Worm (Caenorhabditis elegans) whole organism, mixed stage, embryonic: Measurements from ENCODE around the gene egl-5.

Source experiments
- M03D4.4 ChIP-seq: sonication (generic microtip); optimal IDR thresholded peaks from 2 replicates; lab custom pipeline; 2017; ENCODE audit warnings: mild to moderate bottlenecking, missing genetic modification characterization, missing compliant biosample characterization
- bed-3 ChIP-seq: fragments of 200-800 bp; sonication (Bioruptor generic); optimal IDR thresholded peaks from 3 replicates; lab custom pipeline; 2018; ENCODE audit warnings: mild to moderate bottlenecking, missing genetic modification characterization, moderate library complexity, missing compliant biosample characterization
- blmp-1 ChIP-seq: fragments of 150-350 bp; optimal IDR thresholded peaks from 2 replicates; lab custom pipeline; 2014; ENCODE audit warnings: missing biosample characterization, missing genetic modification characterization
- ceh-39 ChIP-seq: fragments of 150-350 bp; optimal IDR thresholded peaks from 2 replicates; lab custom pipeline; 2014; ENCODE audit warnings: missing biosample characterization, missing genetic modification characterization
- ceh-43 ChIP-seq: fragments of 200-800 bp; sonication (Bioruptor generic); optimal IDR thresholded peaks from 2 replicates; lab custom pipeline; 2018; ENCODE audit warnings: mild to moderate bottlenecking, missing genetic modification characterization, moderate library complexity, missing compliant biosample characterization
- ceh-83 ChIP-seq: fragments of 200-800 bp; sonication (Bioruptor generic); optimal IDR thresholded peaks from 2 replicates; lab custom pipeline; 2018; ENCODE audit warnings: mild to moderate bottlenecking, missing genetic modification characterization, missing compliant biosample characterization
- ces-1 ChIP-seq: fragments of 150-350 bp; optimal IDR thresholded peaks from 2 replicates; lab custom pipeline; 2014; ENCODE audit warnings: missing biosample characterization, missing genetic modification reagents, missing genetic modification characterization
- cnd-1 ChIP-seq: fragments of 200-800 bp; sonication (Bioruptor generic); optimal IDR thresholded peaks from 2 replicates; lab custom pipeline; 2018; ENCODE audit warnings: mild to moderate bottlenecking, missing genetic modification characterization, missing compliant biosample characterization
- drap-1 ChIP-seq: fragments of 200-800 bp; sonication (Bioruptor generic); optimal IDR thresholded peaks from 3 replicates; lab custom pipeline; 2018; ENCODE audit warnings: mild to moderate bottlenecking, missing genetic modification characterization, missing compliant biosample characterization
- elt-1 ChIP-seq: sonication (generic microtip); optimal IDR thresholded peaks from 2 replicates; lab custom pipeline; 2017; ENCODE audit warnings: missing genetic modification characterization, mild to moderate bottlenecking, missing compliant biosample characterization, antibody characterized with exemption, moderate library complexity, borderline replicate concordance; ENCODE audit not compliant: insufficient read depth
- elt-3 ChIP-seq: fragments of 150-350 bp; optimal IDR thresholded peaks from 2 replicates; lab custom pipeline; 2014; ENCODE audit warnings: missing biosample characterization, missing genetic modification characterization
- flh-1 ChIP-seq: fragments of 200-800 bp; sonication (Bioruptor generic); optimal IDR thresholded peaks from 2 replicates; lab custom pipeline; 2018; ENCODE audit warnings: mild to moderate bottlenecking, missing genetic modification characterization, moderate library complexity, missing compliant biosample characterization
- ham-2 ChIP-seq: fragments of 200-800 bp; sonication (Bioruptor generic); optimal IDR thresholded peaks from 2 replicates; lab custom pipeline; 2018; ENCODE audit warnings: mild to moderate bottlenecking, missing genetic modification characterization, missing compliant biosample characterization
- hlh-1 ChIP-seq: fragments of 150-350 bp; optimal IDR thresholded peaks from 2 replicates; lab custom pipeline; 2014; ENCODE audit warnings: missing biosample characterization, missing genetic modification reagents, missing genetic modification characterization
- lin-13 ChIP-seq: fragments of 150-350 bp; optimal IDR thresholded peaks from 2 replicates; lab custom pipeline; 2014; ENCODE audit warnings: missing biosample characterization, missing genetic modification characterization
- lin-32 ChIP-seq: fragments of 200-800 bp; sonication (Bioruptor generic); optimal IDR thresholded peaks from 2 replicates; lab custom pipeline; 2018; ENCODE audit warnings: mild to moderate bottlenecking, missing genetic modification characterization, missing compliant biosample characterization
- lsy-2 ChIP-seq: fragments of 150-350 bp; optimal IDR thresholded peaks from 2 replicates; lab custom pipeline; 2014; ENCODE audit warnings: missing biosample characterization, missing genetic modification characterization
- mab-5 ChIP-seq: fragments of 150-350 bp; optimal IDR thresholded peaks from 2 replicates; lab custom pipeline; 2014; ENCODE audit warnings: missing biosample characterization, missing genetic modification characterization
- mep-1 ChIP-seq: fragments of 150-350 bp; optimal IDR thresholded peaks from 2 replicates; lab custom pipeline; 2017; ENCODE audit warnings: missing biosample characterization, missing genetic modification reagents, missing genetic modification characterization, inconsistent platforms
- mls-2 ChIP-seq: sonication (generic microtip); optimal IDR thresholded peaks from 2 replicates; lab custom pipeline; 2016; ENCODE audit warnings: mild to moderate bottlenecking, missing genetic modification characterization, moderate library complexity, missing compliant biosample characterization
- nhr-12 ChIP-seq: fragments of 150-350 bp; optimal IDR thresholded peaks from 2 replicates; lab custom pipeline; 2014; ENCODE audit warnings: missing biosample characterization, missing genetic modification characterization
- nhr-2 ChIP-seq: fragments of 150-350 bp; optimal IDR thresholded peaks from 2 replicates; lab custom pipeline; 2014; ENCODE audit warnings: missing biosample characterization, missing genetic modification characterization
- nhr-237 ChIP-seq: fragments of 150-350 bp; optimal IDR thresholded peaks from 2 replicates; lab custom pipeline; 2014; ENCODE audit warnings: missing biosample characterization, missing genetic modification characterization
- nhr-28 ChIP-seq: fragments of 150-350 bp; optimal IDR thresholded peaks from 2 replicates; lab custom pipeline; 2014; ENCODE audit warnings: missing biosample characterization, missing genetic modification characterization
- nhr-76 ChIP-seq: sonication (generic microtip); optimal IDR thresholded peaks from 2 replicates; lab custom pipeline; 2017; ENCODE audit warnings: missing biosample characterization, missing genetic modification characterization
- pha-4 ChIP-seq: fragments of 150-350 bp; optimal IDR thresholded peaks from 2 replicates; lab custom pipeline; 2018; ENCODE audit warnings: missing biosample characterization, missing genetic modification reagents, missing genetic modification characterization
- sem-2 ChIP-seq: fragments of 200-800 bp; sonication (Bioruptor generic); optimal IDR thresholded peaks from 2 replicates; lab custom pipeline; 2018; ENCODE audit warnings: mild to moderate bottlenecking, missing genetic modification characterization, missing compliant biosample characterization
- snpc-4 ChIP-seq: fragments of 150-350 bp; optimal IDR thresholded peaks from 2 replicates; lab custom pipeline; 2014; ENCODE audit warnings: missing biosample characterization, missing genetic modification characterization
- sptf-1 ChIP-seq: sonication (generic microtip); optimal IDR thresholded peaks from 2 replicates; lab custom pipeline; 2017; ENCODE audit warnings: mild to moderate bottlenecking, missing genetic modification characterization, moderate library complexity, missing compliant biosample characterization
- tbx-8 ChIP-seq: fragments of 200-800 bp; sonication (Bioruptor generic); optimal IDR thresholded peaks from 2 replicates; lab custom pipeline; 2018; ENCODE audit warnings: mild to moderate bottlenecking, missing genetic modification characterization, moderate library complexity, missing compliant biosample characterization
- unc-120 ChIP-seq: sonication (generic microtip); optimal IDR thresholded peaks from 2 replicates; lab custom pipeline; 2017; ENCODE audit warnings: missing genetic modification characterization, missing compliant biosample characterization; ENCODE audit not compliant: poor library complexity, severe bottlenecking
- unc-39 ChIP-seq: fragments of 150-350 bp; optimal IDR thresholded peaks from 2 replicates; lab custom pipeline; 2014; ENCODE audit warnings: missing biosample characterization, missing genetic modification characterization
- unc-62 ChIP-seq: fragments of 150-350 bp; optimal IDR thresholded peaks from 2 replicates; lab custom pipeline; 2014; ENCODE audit warnings: missing biosample characterization, missing genetic modification reagents, missing genetic modification characterization
- zip-8 ChIP-seq: fragments of 150-350 bp; optimal IDR thresholded peaks from 2 replicates; lab custom pipeline; 2014; ENCODE audit warnings: missing biosample characterization, missing genetic modification characterization
- ztf-11 ChIP-seq: fragments of 150-350 bp; optimal IDR thresholded peaks from 2 replicates; lab custom pipeline; 2014; ENCODE audit warnings: missing biosample characterization, missing genetic modification characterization

The egl-5 gene

ce11 chrIII:7814159-7815055 lies at the start of gene egl-5:
TSS of gene egl-5 (plus strand) at chrIII:7814374.
- TF ChIP-seq flh-1 (no peak), drap-1 (no peak), pha-4 (tag; lab: Kevin White, UChicago) (no peak), lsy-2 (tag; lab: Kevin White, UChicago) (peak; percentile 26), mab-5 (peak; percentile 97), ces-1 (GFP tag; lab: Kevin White, UChicago) (peak; percentile 24), zip-8 (peak; percentile 100), elt-3 (no peak), ztf-11 (tag; lab: Kevin White, UChicago) (no peak), M03D4.4 (tag; lab: Kevin White, UChicago) (no peak)

ce11 chrIII:7765974-7766373 lies 48.2 kb upstream of the egl-5 start, which contains the start of gene ZK686.2:
TSS of gene ZK686.2 (minus strand) at chrIII:7766052.
- TF ChIP-seq unc-62 (GFP tag; lab: Kevin White, UChicago): no peak
- peak; percentile 81 for TF ChIP-seq ces-1 (GFP tag; lab: Kevin White, UChicago)
- no peak for TF ChIP-seq sem-2 (GFP tag; lab: Kevin White, UChicago)
- no peak for TF ChIP-seq M03D4.4 (tag; lab: Kevin White, UChicago)
- no peak for TF ChIP-seq flh-1
- no peak for TF ChIP-seq ham-2 (GFP tag; lab: Kevin White, UChicago)
- no peak for TF ChIP-seq zip-8
- peak; percentile 20 for TF ChIP-seq unc-120
- no peak for TF ChIP-seq unc-39 (tag; lab: Kevin White, UChicago)
- TF ChIP-seq nhr-2 (tag; lab: Kevin White, UChicago): no peak
- TF ChIP-seq elt-3: no peak
- TF ChIP-seq ceh-39 (tag; lab: Kevin White, UChicago): peak; percentile 35
- no peak for TF ChIP-seq cnd-1
- no peak for TF ChIP-seq nhr-76 (tag; lab: Kevin White, UChicago)
- no peak for TF ChIP-seq drap-1
- TF ChIP-seq sptf-1 (tag; lab: Kevin White, UChicago): no peak
- TF ChIP-seq hlh-1: no peak
- TF ChIP-seq lin-32 (GFP tag; lab: Kevin White, UChicago): no peak
- TF ChIP-seq pha-4 (tag; lab: Kevin White, UChicago): no peak
- TF ChIP-seq lsy-2 (tag; lab: Kevin White, UChicago): peak; percentile 64
- TF ChIP-seq mab-5: peak; percentile 32
- TF ChIP-seq nhr-12 (tag; lab: Kevin White, UChicago): no peak
- no peak for TF ChIP-seq bed-3 (GFP tag; lab: Kevin White, UChicago)
- no peak for TF ChIP-seq ceh-43 (GFP tag; lab: Kevin White, UChicago)
- no peak for TF ChIP-seq lin-13 (tag; lab: Kevin White, UChicago)
- no peak for TF ChIP-seq snpc-4 (tag; lab: Kevin White, UChicago)
- TF ChIP-seq nhr-28 (tag; lab: Kevin White, UChicago): no peak
- TF ChIP-seq mep-1 (tag; lab: Kevin White, UChicago): peak; percentile 58
- TF ChIP-seq tbx-8 (GFP tag; lab: Kevin White, UChicago): no peak
- no peak for TF ChIP-seq blmp-1 (tag; lab: Kevin White, UChicago)
- no peak for TF ChIP-seq elt-1 (tag; lab: Kevin White, UChicago)

ce11 chrIII:7767415-7767814 lies 46.8 kb upstream of the egl-5 start, which contains the start of gene ZK686.5:
TSS of gene ZK686.5 (minus strand) at chrIII:7767515.
- TF ChIP-seq ces-1 (GFP tag; lab: Kevin White, UChicago): no peak
- no peak for TF ChIP-seq bed-3 (GFP tag; lab: Kevin White, UChicago)
- no peak for TF ChIP-seq cnd-1
- TF ChIP-seq mls-2 (tag; lab: Kevin White, UChicago): no peak
- TF ChIP-seq snpc-4 (tag; lab: Kevin White, UChicago): no peak
- no peak for TF ChIP-seq ceh-39 (tag; lab: Kevin White, UChicago)
- TF ChIP-seq nhr-237 (tag; lab: Kevin White, UChicago): no peak
- no peak for TF ChIP-seq lsy-2 (tag; lab: Kevin White, UChicago)
- no peak for TF ChIP-seq nhr-76 (tag; lab: Kevin White, UChicago)
- no peak for TF ChIP-seq unc-120
- TF ChIP-seq ceh-83 (GFP tag; lab: Kevin White, UChicago): no peak
- no peak for TF ChIP-seq sem-2 (GFP tag; lab: Kevin White, UChicago)
- TF ChIP-seq hlh-1: no peak
- TF ChIP-seq ham-2 (GFP tag; lab: Kevin White, UChicago): no peak
- no peak for TF ChIP-seq zip-8
- no peak for TF ChIP-seq M03D4.4 (tag; lab: Kevin White, UChicago)
